Worm (Caenorhabditis elegans): ENCODE data around the gene Y32F6A.5.

Gene Y32F6A.5

DNA sequence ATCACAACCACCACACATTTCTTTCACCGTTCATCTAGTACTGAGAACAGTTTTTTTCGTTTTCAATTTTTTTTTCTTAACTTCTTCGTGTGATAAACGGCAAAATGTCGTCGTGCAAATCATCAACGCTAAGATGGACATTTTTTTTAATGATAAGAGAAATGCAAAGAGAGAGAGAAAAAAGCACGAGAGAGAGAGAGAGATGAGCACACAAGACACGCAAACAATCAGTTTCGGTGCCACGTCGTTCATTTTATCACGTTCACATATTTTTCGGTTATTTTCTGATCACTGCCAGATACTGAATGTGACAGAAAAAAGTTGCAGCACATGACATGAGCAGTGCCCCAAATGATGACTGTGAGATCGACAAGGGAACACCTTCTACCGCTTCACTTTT is 14.8 kb upstream of the Y32F6A.5 start, which contains the start of gene egl-9 (continued):
- no peak for TF ChIP-seq nhr-25 (tag; optimal IDR thresholded peaks at IDR 0.05)

DNA sequence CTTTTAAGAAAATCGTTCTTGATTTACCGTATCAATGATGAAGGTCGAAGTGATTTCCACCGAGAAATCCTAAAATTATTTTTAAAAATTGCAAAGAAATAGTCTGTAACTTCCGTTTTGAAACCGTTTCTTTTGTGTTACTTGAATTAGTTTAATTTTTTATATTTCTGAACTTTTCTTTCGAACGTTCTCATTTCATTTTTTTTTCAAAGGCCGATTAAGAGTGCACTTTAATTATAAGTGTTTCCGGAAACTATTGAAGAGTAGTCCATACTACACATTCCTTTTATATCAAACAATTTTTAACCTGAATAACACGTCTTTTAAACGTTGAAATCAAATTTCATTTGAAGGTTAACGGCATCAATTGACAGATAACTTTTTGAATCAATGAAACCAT is 14.3 kb upstream of the Y32F6A.5 start:
- TF ChIP-seq egl-27 (tag; optimal IDR thresholded peaks at IDR 0.05), result no peak
- TF ChIP-seq blmp-1 (tag; optimal IDR thresholded peaks at IDR 0.05; ENCODE audit: insufficient read depth), result no peak
- TF ChIP-seq C34F6.9 (tag; optimal IDR thresholded peaks at IDR 0.05), result no peak
- no peak for TF ChIP-seq snpc-4 (tag; optimal IDR thresholded peaks at IDR 0.05)
- TF ChIP-seq crh-2 (tag; optimal IDR thresholded peaks at IDR 0.05), result no peak
- no peak for TF ChIP-seq aly-2 (tag; optimal IDR thresholded peaks at IDR 0.05)
- TF ChIP-seq elt-3 (tag; optimal IDR thresholded peaks at IDR 0.05), result no peak
- TF ChIP-seq dmd-4 (tag; optimal IDR thresholded peaks at IDR 0.05), result no peak
- TF ChIP-seq ztf-1 (GFP tag; conservative IDR thresholded peaks at IDR 0.05), result no peak
- TF ChIP-seq nhr-6 (tag; optimal IDR thresholded peaks at IDR 0.05), result no peak

- TF ChIP-seq R02D3.7 (tag; optimal IDR thresholded peaks at IDR 0.05), result no peak
- peak; percentile 67 for TF ChIP-seq sma-9 (GFP tag; optimal IDR thresholded peaks at IDR 0.05)
- no peak for TF ChIP-seq sma-9 (tag; optimal IDR thresholded peaks at IDR 0.05)
- TF ChIP-seq lin-13 (GFP tag; optimal IDR thresholded peaks at IDR 0.05), result no peak
- TF ChIP-seq ceh-82 (tag; optimal IDR thresholded peaks at IDR 0.05), result no peak
- no peak for TF ChIP-seq nhr-77 (tag; optimal IDR thresholded peaks at IDR 0.05)
Measured at ce11 chrV:10467104-10467503, 13.7 kb upstream of the Y32F6A.5 start.

- TF ChIP-seq nhr-10 (tag; optimal IDR thresholded peaks at IDR 0.05), result peak; percentile 44
- peak; percentile 89 for TF ChIP-seq mab-5 (tag; optimal IDR thresholded peaks at IDR 0.05)
- peak; percentile 70 for TF ChIP-seq nhr-77 (tag; optimal IDR thresholded peaks at IDR 0.05)
- TF ChIP-seq fos-1 (tag; optimal IDR thresholded peaks at IDR 0.05), result peak; percentile 94
- TF ChIP-seq elt-3 (tag; optimal IDR thresholded peaks at IDR 0.05), result no peak
- TF ChIP-seq nhr-11 (tag; optimal IDR thresholded peaks at IDR 0.05), result no peak
- TF ChIP-seq nhr-129 (tag; optimal IDR thresholded peaks at IDR 0.05), result peak; percentile 99
- peak; percentile 68 for TF ChIP-seq ceh-82 (tag; optimal IDR thresholded peaks at IDR 0.05)
- TF ChIP-seq ceh-16 (tag; optimal IDR thresholded peaks at IDR 0.05), result no peak
- peak; percentile 7 for TF ChIP-seq elt-1 (tag; optimal IDR thresholded peaks at IDR 0.05)
- TF ChIP-seq crh-2 (tag; optimal IDR thresholded peaks at IDR 0.05), result peak; percentile 98
- TF ChIP-seq sma-9 (GFP tag; optimal IDR thresholded peaks at IDR 0.05), result peak; percentile 99
- TF ChIP-seq sma-9 (tag; optimal IDR thresholded peaks at IDR 0.05), result peak; percentile 56
- peak; percentile 86 for TF ChIP-seq alr-1 (tag; optimal IDR thresholded peaks at IDR 0.05)
- no peak for TF ChIP-seq ztf-1 (GFP tag; conservative IDR thresholded peaks at IDR 0.05)
- no peak for TF ChIP-seq dmd-4 (tag; optimal IDR thresholded peaks at IDR 0.05)
- TF ChIP-seq snpc-4 (tag; optimal IDR thresholded peaks at IDR 0.05), result peak; percentile 74
- peak; percentile 98 for TF ChIP-seq C34F6.9 (tag; optimal IDR thresholded peaks at IDR 0.05)
- TF ChIP-seq nhr-23 (tag; optimal IDR thresholded peaks at IDR 0.05), result no peak
- no peak for TF ChIP-seq R02D3.7 (tag; optimal IDR thresholded peaks at IDR 0.05)
- TF ChIP-seq aly-2 (tag; optimal IDR thresholded peaks at IDR 0.05), result no peak
- no peak for TF ChIP-seq mbf-1 (tag; optimal IDR thresholded peaks at IDR 0.05)
- no peak for TF ChIP-seq nhr-237 (tag; optimal IDR thresholded peaks at IDR 0.05)
- TF ChIP-seq nhr-12 (tag; optimal IDR thresholded peaks at IDR 0.05), result no peak
- TF ChIP-seq sem-4 (tag; optimal IDR thresholded peaks at IDR 0.05), result peak; percentile 97
- TF ChIP-seq peb-1 (tag; optimal IDR thresholded peaks at IDR 0.05), result no peak
- peak; percentile 98 for TF ChIP-seq nhr-21 (tag; optimal IDR thresholded peaks at IDR 0.05)
- peak; percentile 71 to 94 for TF ChIP-seq lsy-2 (tag; optimal IDR thresholded peaks at IDR 0.05)
- TF ChIP-seq Y55F3AM.14 (GFP tag; optimal IDR thresholded peaks at IDR 0.05), result peak; percentile 97
- TF ChIP-seq ama-1 (optimal IDR thresholded peaks at IDR 0.05), result peak; percentile 52
- peak; percentile 61 for TF ChIP-seq unc-62 (GFP tag; optimal IDR thresholded peaks at IDR 0.05)
- TF ChIP-seq lin-11 (tag; optimal IDR thresholded peaks at IDR 0.05), result peak; percentile 87
- TF ChIP-seq blmp-1 (tag; optimal IDR thresholded peaks at IDR 0.05; ENCODE audit: insufficient read depth), result peak; percentile 90
- TF ChIP-seq ztf-4 (tag; optimal IDR thresholded peaks at IDR 0.05), result peak; percentile 89
- TF ChIP-seq skn-1 (tag; optimal IDR thresholded peaks at IDR 0.05), result peak; percentile 76
- peak; percentile 96 for TF ChIP-seq egl-27 (tag; optimal IDR thresholded peaks at IDR 0.05)
- peak; percentile 96 for TF ChIP-seq unc-55 (GFP tag; optimal IDR thresholded peaks at IDR 0.05)
- TF ChIP-seq gmeb-1 (tag; optimal IDR thresholded peaks at IDR 0.05), result peak; percentile 79
- peak; percentile 89 for TF ChIP-seq lin-13 (GFP tag; optimal IDR thresholded peaks at IDR 0.05)
- TF ChIP-seq nhr-6 (tag; optimal IDR thresholded peaks at IDR 0.05), result peak; percentile 96
- TF ChIP-seq F13H6.1 (tag; optimal IDR thresholded peaks at IDR 0.05), result peak; percentile 97
- peak; percentile 97 for TF ChIP-seq sma-3 (GFP tag; optimal IDR thresholded peaks at IDR 0.05)
- TF ChIP-seq lin-39 (tag; optimal IDR thresholded peaks at IDR 0.05), result peak; percentile 58
- TF ChIP-seq ZK546.5 (tag; optimal IDR thresholded peaks at IDR 0.05), result peak; percentile 12
- peak; percentile 95 for TF ChIP-seq nhr-25 (tag; optimal IDR thresholded peaks at IDR 0.05)
- TF ChIP-seq zag-1 (tag; optimal IDR thresholded peaks at IDR 0.05), result peak; percentile 95
Measured at ce11 chrV:10466607-10467092, 13.2 kb upstream of the Y32F6A.5 start.
